Fruit fly (Drosophila melanogaster): Measurements from ENCODE around the gene CG11656.

CG11656 gene

DNA sequence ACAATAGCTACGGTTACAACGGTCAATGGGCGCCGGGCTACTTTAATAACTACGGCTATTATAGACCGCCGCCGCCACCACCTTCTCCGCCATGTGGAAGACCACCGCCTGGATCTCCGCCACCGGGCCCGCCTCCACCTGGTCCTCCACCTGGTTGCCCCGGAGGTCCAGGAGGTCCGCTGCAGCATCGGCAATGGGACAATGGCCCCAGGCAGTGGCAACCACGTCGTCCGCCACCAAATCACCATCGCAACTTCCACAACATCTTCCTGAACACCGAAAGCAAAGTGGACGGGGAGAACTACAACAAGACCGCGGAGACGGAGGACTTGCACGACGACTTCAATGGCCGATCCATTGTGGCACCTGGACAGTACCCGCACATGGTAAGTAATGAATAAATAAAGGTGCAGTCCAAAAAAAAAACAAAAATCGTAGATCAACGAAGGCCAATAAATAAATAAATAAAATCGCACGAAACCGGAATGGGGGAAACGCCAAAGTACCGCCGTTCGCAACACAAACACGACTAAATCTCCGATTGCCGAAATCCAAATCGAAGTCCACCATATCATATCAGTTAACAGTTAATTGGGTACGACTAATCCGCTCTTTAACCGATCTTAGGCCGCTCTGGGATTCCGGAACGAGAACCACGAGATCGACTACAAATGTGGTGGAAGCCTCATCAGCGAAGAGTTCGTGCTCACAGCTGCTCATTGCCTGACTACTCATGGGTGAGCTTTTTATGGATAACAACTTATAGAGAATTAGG lies 32.8 kb downstream of the CG11656 start, which contains the start of gene snk:
Gene snk, minus strand, starts transcription at position 513 of the 775 bp plus-strand sequence.
- no peak for TF ChIP-seq CG8478 (optimal IDR thresholded peaks at IDR 0.05)
- TF ChIP-seq CTCF (optimal IDR thresholded peaks at IDR 0.05): no peak

DNA sequence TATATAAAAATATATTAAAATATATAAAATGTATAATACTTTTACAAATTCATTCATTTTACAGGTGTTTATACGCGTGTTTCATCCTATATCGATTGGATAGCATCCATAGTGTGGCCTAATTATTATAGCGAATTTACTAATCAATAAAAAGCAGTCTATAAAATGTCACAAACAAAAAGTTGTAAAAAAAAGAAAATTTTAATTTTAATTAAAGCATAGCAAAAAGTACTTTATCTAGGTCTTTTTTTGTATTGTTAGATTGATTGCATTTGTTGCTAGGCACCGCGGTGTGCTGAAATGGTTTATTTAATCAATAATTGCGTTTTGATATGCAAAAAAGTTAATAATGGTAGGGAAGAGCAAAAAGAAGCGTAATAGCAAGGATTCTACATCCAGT lies 34.2 kb downstream of the CG11656 start, which contains the start of gene CG45122:
Gene CG45122, plus strand, starts transcription at position 301 of the 400 bp plus-strand sequence.
- TF ChIP-seq CG8478 (optimal IDR thresholded peaks at IDR 0.05) (no peak), CTCF (optimal IDR thresholded peaks at IDR 0.05) (no peak)

DNA sequence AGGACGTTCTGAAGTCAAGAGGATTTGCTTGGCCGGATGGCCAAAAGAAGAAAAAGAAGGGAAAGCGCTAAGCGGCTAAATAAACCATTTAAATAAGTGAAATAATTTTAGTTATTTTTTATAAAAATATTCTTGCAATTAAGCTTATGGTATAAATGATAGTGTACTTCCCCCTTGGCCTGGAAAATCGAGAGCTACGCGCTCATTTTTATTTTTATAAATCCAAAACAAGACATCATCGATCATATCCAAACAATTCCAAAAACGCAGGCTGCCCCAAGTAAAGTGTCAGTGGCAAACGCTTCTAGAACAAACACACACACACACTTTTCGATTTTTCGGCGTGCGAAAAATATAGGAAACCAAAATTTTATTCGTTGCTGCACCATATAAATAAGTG lies 34.8 kb downstream of the CG11656 start, which contains the start of gene Hsc70-2:
Gene Hsc70-2, plus strand, starts transcription at position 301 of the 400 bp plus-strand sequence.
- TF ChIP-seq CTCF (optimal IDR thresholded peaks at IDR 0.05) (no peak), CG8478 (optimal IDR thresholded peaks at IDR 0.05) (no peak)

DNA sequence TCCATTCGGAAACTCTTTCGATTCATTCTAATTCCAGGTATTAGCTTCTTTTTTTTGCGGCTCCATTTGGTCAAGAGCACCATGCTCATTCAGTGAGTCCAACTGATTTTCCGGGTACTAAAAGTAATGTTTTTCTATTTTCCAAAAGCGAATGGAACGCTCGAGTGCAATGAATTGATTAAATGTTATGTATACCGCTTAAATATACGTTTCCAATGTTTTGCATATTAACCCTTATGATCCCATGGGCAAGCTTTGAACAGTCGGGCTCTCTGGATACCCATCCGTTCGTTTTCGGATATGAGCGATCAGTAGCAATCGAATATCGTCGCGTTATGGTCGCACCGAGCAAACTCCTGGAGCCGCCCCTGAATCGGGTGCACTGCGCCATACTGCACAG lies 37.7 kb downstream of the CG11656 start, which contains the start of gene CG31157:
Gene CG31157, plus strand, starts transcription at position 301 of the 400 bp plus-strand sequence.
- TF ChIP-seq CTCF (optimal IDR thresholded peaks at IDR 0.05): no peak
- TF ChIP-seq CG8478 (optimal IDR thresholded peaks at IDR 0.05): no peak

DNA sequence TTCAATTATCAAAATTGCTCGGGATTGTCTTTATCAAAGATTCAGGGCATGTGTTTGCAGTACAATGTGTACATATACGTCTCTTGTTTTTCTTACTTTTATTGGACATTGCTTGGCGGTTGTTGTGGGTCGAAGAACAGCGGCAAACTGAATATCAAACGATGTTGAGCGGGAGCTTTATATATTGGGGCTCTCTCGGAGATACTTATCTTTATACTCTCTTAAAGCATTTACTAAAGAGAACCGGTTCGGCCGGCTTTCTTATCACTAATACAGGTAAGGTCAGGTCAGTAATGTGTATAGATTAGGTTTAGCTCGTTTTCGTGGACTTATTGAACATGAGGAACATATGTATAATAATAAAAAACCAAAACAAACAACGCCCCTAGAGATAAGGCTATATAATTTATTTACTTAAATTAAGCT lies 41.6 kb downstream of the CG11656 start, which contains the start of gene CG7966:
Gene CG7966, minus strand, starts transcription at position 156 of the 426 bp plus-strand sequence.
- no peak for TF ChIP-seq CG8478 (optimal IDR thresholded peaks at IDR 0.05)
- TF ChIP-seq CTCF (optimal IDR thresholded peaks at IDR 0.05): no peak

DNA sequence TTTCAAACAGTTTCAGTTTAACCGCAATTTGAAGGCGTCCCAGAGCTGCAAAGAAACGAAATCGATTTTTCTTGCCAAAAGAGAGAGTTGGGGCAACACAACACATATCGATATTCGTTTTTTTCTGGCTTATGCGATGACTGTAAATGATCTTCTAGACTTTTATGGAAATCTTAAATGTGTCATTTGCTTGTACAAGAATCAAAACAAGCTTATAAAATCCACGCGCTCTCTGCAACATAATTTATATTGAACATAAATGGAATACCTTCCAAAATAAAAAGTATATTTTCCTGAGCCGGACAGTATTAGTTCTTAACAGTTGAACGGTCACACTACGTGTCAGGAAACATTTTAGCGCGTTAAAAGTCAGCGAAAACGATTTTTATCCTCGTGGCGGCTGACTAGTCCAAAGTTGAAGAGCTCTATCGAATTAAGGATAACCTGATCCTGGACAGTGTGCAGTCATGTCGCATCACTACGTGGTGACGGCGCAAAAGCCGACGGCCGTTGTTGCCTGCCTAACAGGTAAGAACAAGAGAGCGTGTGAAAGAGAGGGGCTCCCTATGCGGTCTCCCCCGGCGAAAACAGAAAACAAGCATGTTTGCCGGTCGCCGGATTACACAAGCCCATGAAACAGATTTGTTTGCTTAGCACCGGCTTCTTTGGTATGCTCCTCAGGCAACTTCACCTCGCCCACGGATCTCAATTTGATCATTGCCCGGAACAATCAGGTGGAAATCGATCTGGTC lies 42.4 kb downstream of the CG11656 start, which contains the start of gene pic:
Gene pic, plus strand, starts transcription at position 304 of the 752 bp plus-strand sequence.
- TF ChIP-seq CG8478 (optimal IDR thresholded peaks at IDR 0.05): no peak
- TF ChIP-seq CTCF (optimal IDR thresholded peaks at IDR 0.05): no peak

DNA sequence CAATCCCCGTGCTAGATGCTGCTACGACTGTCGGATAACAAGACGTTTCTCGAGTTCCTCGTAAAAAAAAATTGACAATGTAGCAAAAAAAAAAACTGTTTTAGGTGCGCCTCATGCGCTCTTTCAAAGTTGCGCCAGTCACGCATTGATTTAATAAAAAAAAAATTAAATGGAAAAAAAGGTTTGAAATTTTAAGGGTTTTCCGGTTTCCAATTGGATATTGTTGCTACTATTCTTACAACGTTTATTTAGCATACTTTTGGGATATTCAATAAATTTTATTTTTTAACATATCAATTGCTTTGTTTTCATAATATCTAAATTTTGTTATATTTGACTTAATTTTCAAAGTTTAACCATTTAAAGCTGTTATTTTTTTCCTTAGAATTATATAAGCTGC lies 46.9 kb downstream of the CG11656 start:
- no peak for TF ChIP-seq CG8478 (optimal IDR thresholded peaks at IDR 0.05)
- TF ChIP-seq CTCF (optimal IDR thresholded peaks at IDR 0.05): no peak

DNA sequence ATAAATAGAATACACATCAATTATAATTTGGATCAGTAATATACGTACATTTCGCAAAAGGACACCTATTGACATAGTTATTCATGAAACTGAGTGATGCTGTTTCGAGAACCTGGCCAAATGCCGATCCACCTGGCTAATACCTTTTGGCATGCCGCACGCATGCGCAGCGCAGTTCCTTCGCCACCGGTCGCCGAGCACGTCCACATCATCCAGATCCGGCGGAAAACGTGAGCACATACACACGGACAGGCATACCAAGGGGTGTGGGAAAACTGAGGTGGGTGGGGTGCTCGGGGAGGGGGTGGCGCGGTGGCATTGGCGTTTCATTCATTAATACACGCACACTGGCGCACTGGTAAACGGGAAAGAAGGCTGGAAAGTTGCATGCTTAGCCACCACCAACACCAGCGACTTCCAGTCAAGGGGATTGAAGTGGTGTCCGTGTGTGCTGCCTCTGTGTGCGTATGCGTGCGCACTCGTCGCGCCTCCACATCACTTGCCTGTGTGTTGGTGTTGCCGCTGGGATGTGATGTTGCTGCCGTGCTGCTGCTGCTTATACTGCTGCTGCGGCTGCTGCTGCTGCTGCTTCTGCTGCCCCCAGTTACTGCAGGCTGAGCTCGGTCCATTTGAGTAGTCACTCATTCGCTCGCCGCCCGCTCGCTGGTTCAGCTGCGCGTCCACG lies 47.6 kb downstream of the CG11656 start, which contains the start of gene sim:
Gene sim, plus strand, starts transcription at position 635 of the 685 bp plus-strand sequence.
- no peak for TF ChIP-seq CG8478 (optimal IDR thresholded peaks at IDR 0.05)
- TF ChIP-seq CTCF (optimal IDR thresholded peaks at IDR 0.05): no peak

Data from S2 (cell line).